Fruit fly (Drosophila melanogaster) whole organism, prepupa: ENCODE results near the gene CG31226.
A peak's percentile ranks its signal among the peaks of the same experiment; 100 is the strongest.

Experiments used
- Blimp-1 ChIP-seq: fragments of 200-800 bp; sonication (Bioruptor generic); optimal IDR thresholded peaks from 3 replicates; lab custom pipeline; 2017; ENCODE audit warnings: missing biosample characterization, missing genetic modification characterization, mild to moderate bottlenecking, moderate library complexity, missing genetic modification reagents
- CG10631 ChIP-seq: fragments of 200-800 bp; sonication (Bioruptor generic); optimal IDR thresholded peaks from 2 replicates; lab custom pipeline; 2016; ENCODE audit warnings: missing biosample characterization, missing genetic modification characterization
- CG11294 ChIP-seq: fragments of 200-800 bp; sonication (Bioruptor generic); IDR thresholded peaks from 2 replicates; pipeline ENCODE4 v1.3.6; 2022; ENCODE audit warnings: missing biosample characterization, missing genetic modification characterization
- CG1621 ChIP-seq: fragments of 200-800 bp; sonication (Bioruptor generic); optimal IDR thresholded peaks from 3 replicates; lab custom pipeline; 2018; ENCODE audit warnings: missing biosample characterization, mild to moderate bottlenecking, missing genetic modification characterization
- CG16779 ChIP-seq: fragments of 200-800 bp; sonication (Bioruptor generic); optimal IDR thresholded peaks from 3 replicates; lab custom pipeline; 2017; ENCODE audit warnings: missing biosample characterization, mild to moderate bottlenecking, missing genetic modification characterization
- CG3032 ChIP-seq: fragments of 200-800 bp; optimal IDR thresholded peaks from 2 replicates; lab custom pipeline; 2019; ENCODE audit warnings: missing biosample characterization, mild to moderate bottlenecking, missing genetic modification characterization, moderate library complexity
- CG31627 ChIP-seq: fragments of 200-800 bp; sonication (Bioruptor generic); optimal IDR thresholded peaks from 3 replicates; lab custom pipeline; 2016; ENCODE audit warnings: missing biosample characterization, missing genetic modification characterization
- CG32006 ChIP-seq: fragments of 200-800 bp; sonication (Bioruptor generic); optimal IDR thresholded peaks from 3 replicates; lab custom pipeline; 2017; ENCODE audit warnings: missing biosample characterization, mild to moderate bottlenecking, missing genetic modification characterization
- CG34406 ChIP-seq: fragments of 200-800 bp; sonication (Bioruptor generic); optimal IDR thresholded peaks from 3 replicates; lab custom pipeline; 2016; ENCODE audit warnings: missing biosample characterization, missing genetic modification characterization
- CG4318 ChIP-seq: fragments of 200-800 bp; sonication (Bioruptor generic); optimal IDR thresholded peaks from 3 replicates; lab custom pipeline; 2017; ENCODE audit warnings: missing biosample characterization, mild to moderate bottlenecking, missing genetic modification characterization
- CG6163 ChIP-seq: fragments of 200-800 bp; sonication (Bioruptor generic); IDR thresholded peaks from 3 replicates; pipeline ENCODE4 v1.3.6; 2022; ENCODE audit warnings: missing biosample characterization, missing genetic modification characterization
- CG6276 ChIP-seq: fragments of 200-800 bp; sonication (Bioruptor generic); optimal IDR thresholded peaks from 2 replicates; lab custom pipeline; 2017; ENCODE audit warnings: missing biosample characterization, mild to moderate bottlenecking, missing genetic modification characterization
- CG6854 ChIP-seq: fragments of 200-800 bp; sonication (Bioruptor generic); optimal IDR thresholded peaks from 2 replicates; lab custom pipeline; 2017; ENCODE audit warnings: missing biosample characterization, mild to moderate bottlenecking, missing genetic modification characterization
- CG8632 ChIP-seq: fragments of 200-800 bp; sonication (Bioruptor generic); optimal IDR thresholded peaks from 3 replicates; lab custom pipeline; 2016; ENCODE audit warnings: missing biosample characterization, missing genetic modification characterization
- Ets21C ChIP-seq: fragments of 200-800 bp; sonication (Bioruptor generic); optimal IDR thresholded peaks from 3 replicates; lab custom pipeline; 2016; ENCODE audit warnings: missing biosample characterization, missing genetic modification characterization
- Gug ChIP-seq: fragments of 200-800 bp; sonication (Bioruptor generic); IDR thresholded peaks from 2 replicates; pipeline ENCODE4 v1.3.6; 2022; ENCODE audit warnings: missing biosample characterization, missing genetic modification characterization
- Hr39 ChIP-seq: fragments of 200-800 bp; sonication (Bioruptor generic); optimal IDR thresholded peaks from 2 replicates; lab custom pipeline; 2016; ENCODE audit warnings: missing biosample characterization, missing genetic modification characterization
- Smox ChIP-seq: fragments of 200-800 bp; sonication (Bioruptor generic); optimal IDR thresholded peaks from 3 replicates; lab custom pipeline; 2016; ENCODE audit warnings: missing biosample characterization, missing genetic modification characterization
- Sox102F ChIP-seq: fragments of 200-800 bp; sonication (Bioruptor generic); optimal IDR thresholded peaks from 2 replicates; lab custom pipeline; 2016; ENCODE audit warnings: missing biosample characterization, mild to moderate bottlenecking, missing genetic modification characterization
- Sox14 ChIP-seq: fragments of 200-800 bp; sonication (Bioruptor generic); optimal IDR thresholded peaks from 3 replicates; lab custom pipeline; 2016; ENCODE audit warnings: missing biosample characterization, missing genetic modification characterization
- Sox15 ChIP-seq: fragments of 200-800 bp; sonication (Bioruptor generic); optimal IDR thresholded peaks from 3 replicates; lab custom pipeline; 2016; ENCODE audit warnings: missing biosample characterization, missing genetic modification characterization
- cyc ChIP-seq: fragments of 200-800 bp; sonication (Bioruptor generic); optimal IDR thresholded peaks from 3 replicates; lab custom pipeline; 2016; ENCODE audit warnings: missing biosample characterization, missing genetic modification characterization
- dsx ChIP-seq: fragments of 200-800 bp; optimal IDR thresholded peaks from 3 replicates; lab custom pipeline; 2019; ENCODE audit warnings: missing biosample characterization, mild to moderate bottlenecking, missing genetic modification characterization, moderate library complexity; ENCODE audit not compliant: poor library complexity, severe bottlenecking
- eg ChIP-seq: fragments of 200-800 bp; sonication (Bioruptor generic); IDR thresholded peaks from 3 replicates; pipeline ENCODE4 v1.3.6; 2022; ENCODE audit warnings: missing biosample characterization, missing genetic modification characterization
- fd59A ChIP-seq: fragments of 200-800 bp; sonication (Bioruptor generic); optimal IDR thresholded peaks from 2 replicates; lab custom pipeline; 2017; ENCODE audit warnings: missing biosample characterization, mild to moderate bottlenecking, missing genetic modification characterization, missing genetic modification reagents
- fkh ChIP-seq: fragments of 200-800 bp; sonication (Bioruptor generic); optimal IDR thresholded peaks from 3 replicates; lab custom pipeline; 2017; ENCODE audit warnings: missing biosample characterization, mild to moderate bottlenecking, missing genetic modification characterization, moderate library complexity
- net ChIP-seq: fragments of 200-800 bp; sonication (Bioruptor generic); optimal IDR thresholded peaks from 3 replicates; lab custom pipeline; 2016; ENCODE audit warnings: missing biosample characterization, missing genetic modification characterization
- pdm3 ChIP-seq: fragments of 200-800 bp; sonication (Bioruptor generic); optimal IDR thresholded peaks from 3 replicates; lab custom pipeline; 2016; ENCODE audit warnings: missing biosample characterization, missing genetic modification characterization
- salr ChIP-seq, 2 experiments: fragments of 200-800 bp; sonication (Bioruptor generic); optimal IDR thresholded peaks; 3 replicates each; lab custom pipeline; 2016 to 2018; ENCODE audit warnings: missing biosample characterization in 2 of 2, missing genetic modification characterization in 2 of 2, mild to moderate bottlenecking in 1 of 2
- spab ChIP-seq: fragments of 200-800 bp; sonication (Bioruptor generic); optimal IDR thresholded peaks from 2 replicates; lab custom pipeline; 2017; ENCODE audit warnings: missing biosample characterization, mild to moderate bottlenecking, missing genetic modification characterization, missing genetic modification reagents
- ss ChIP-seq, 2 experiments: fragments of 200-800 bp; sonication (Bioruptor generic); optimal IDR thresholded peaks; 2 replicates in 1 of 2; 3 replicates in 1 of 2; lab custom pipeline; 2017 to 2018; ENCODE audit warnings: mild to moderate bottlenecking in 2 of 2, missing biosample characterization in 2 of 2, missing genetic modification characterization in 2 of 2, moderate library complexity in 1 of 2
- svp ChIP-seq: fragments of 200-800 bp; sonication (Bioruptor generic); peaks from one replicate; lab custom pipeline; 2016; ENCODE audit warnings: missing biosample characterization, missing genetic modification characterization
- topi ChIP-seq: fragments of 200-800 bp; sonication (Bioruptor generic); optimal IDR thresholded peaks from 3 replicates; lab custom pipeline; 2016; ENCODE audit warnings: missing biosample characterization, missing genetic modification characterization
- vri ChIP-seq: fragments of 200-800 bp; sonication (Bioruptor generic); optimal IDR thresholded peaks from 3 replicates; lab custom pipeline; 2016; ENCODE audit warnings: missing biosample characterization, mild to moderate bottlenecking, missing genetic modification characterization

Gene CG31226

DNA sequence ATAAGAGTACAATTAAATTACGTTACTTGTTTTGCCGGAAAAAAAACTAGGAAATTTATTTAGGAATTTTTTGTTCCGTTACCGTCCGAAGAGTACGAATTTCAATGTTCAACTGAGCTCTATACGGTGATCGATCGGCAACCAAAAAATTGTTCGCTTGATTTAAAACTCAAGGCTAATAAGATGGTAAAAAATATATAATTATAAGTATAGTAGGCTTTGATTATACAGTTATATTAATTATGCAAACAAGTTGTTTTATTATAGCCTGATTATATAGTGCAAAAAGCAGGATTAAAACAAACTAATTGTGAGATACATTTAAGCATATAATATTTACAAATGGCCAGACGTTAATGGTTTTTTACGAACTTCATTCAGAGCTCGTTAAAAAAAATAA is at the start of gene CG31226:
CG31226 (minus strand) TSS at position 101 of the 400 bp plus-strand sequence.
- TF ChIP-seq salr (GFP tag; optimal IDR thresholded peaks at IDR 0.05; lab: Kevin White, UChicago) = no peak
- TF ChIP-seq pdm3 (GFP tag; lab: Kevin White, UChicago) = no peak
- no peak for TF ChIP-seq ss (GFP tag; optimal IDR thresholded peaks at IDR 0.05; lab: Kevin White, UChicago)
- no peak for TF ChIP-seq net (GFP tag; lab: Kevin White, UChicago)
- no peak for TF ChIP-seq Blimp-1 (GFP tag; lab: Kevin White, UChicago)
- no peak for TF ChIP-seq vri

DNA sequence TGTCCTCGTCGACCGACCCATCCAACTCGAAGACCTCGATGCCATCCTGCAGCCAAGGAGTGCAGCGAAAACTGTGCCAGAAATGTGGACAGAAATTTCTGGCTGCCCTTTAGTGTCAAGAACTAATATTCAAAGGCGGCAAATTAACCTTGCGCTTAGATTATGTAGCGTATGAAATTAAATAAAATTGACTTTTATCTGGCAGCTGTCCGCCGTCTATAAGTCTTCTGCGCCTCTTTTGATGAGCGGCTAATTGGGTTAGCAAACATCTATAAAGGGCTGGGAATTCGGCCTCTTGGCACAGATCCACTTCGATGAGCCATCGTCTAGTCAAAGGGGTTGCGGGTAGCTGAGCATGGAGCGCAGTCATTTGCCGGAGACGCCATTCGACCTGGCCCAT is 47.5 kb upstream of the CG31226 start, which contains the start of gene Rh2:
Rh2 (plus strand) TSS at position 301 of the 400 bp plus-strand sequence.
- no peak for TF ChIP-seq fkh (GFP tag; lab: Kevin White, UChicago)
- no peak for TF ChIP-seq CG1621
- no peak for TF ChIP-seq eg
- no peak for TF ChIP-seq Ets21C (GFP tag; lab: Kevin White, UChicago)
- no peak for TF ChIP-seq CG3032 (tag; lab: Kevin White, UChicago)

DNA sequence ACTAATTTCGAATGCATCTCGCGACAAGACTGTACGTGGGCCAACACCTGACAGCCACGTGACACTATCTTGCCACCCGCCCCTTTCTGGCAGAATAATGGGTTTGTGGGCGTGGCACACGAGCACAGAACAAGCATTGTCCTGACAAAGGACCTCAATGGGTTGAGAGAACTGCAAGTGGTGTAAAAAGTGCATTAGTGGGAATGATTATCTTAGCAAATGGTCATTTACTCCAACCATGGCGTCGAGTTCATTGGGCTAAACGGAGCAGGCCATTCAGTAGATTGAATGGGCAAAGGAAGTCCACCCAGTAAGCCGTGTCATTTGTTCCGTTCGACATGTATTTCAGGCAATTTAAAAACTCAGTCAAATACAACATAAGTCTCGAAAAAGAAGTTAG is 46.2 kb upstream of the CG31226 start, which contains the start of gene CG14297:
CG14297 (plus strand) TSS at position 301 of the 400 bp plus-strand sequence.
- no peak for TF ChIP-seq Ets21C (GFP tag; lab: Kevin White, UChicago)
- TF ChIP-seq Blimp-1 (GFP tag; lab: Kevin White, UChicago) = no peak
- no peak for TF ChIP-seq topi (GFP tag; lab: Kevin White, UChicago)
- no peak for TF ChIP-seq CG10631
- TF ChIP-seq CG1621 = no peak
- TF ChIP-seq svp = no peak
- TF ChIP-seq dsx (GFP tag; lab: Kevin White, UChicago) = no peak
- no peak for TF ChIP-seq CG32006 (GFP tag; lab: Kevin White, UChicago)
- TF ChIP-seq eg = no peak
- TF ChIP-seq cyc (GFP tag; lab: Kevin White, UChicago) = no peak
- TF ChIP-seq CG34406 (GFP tag; lab: Kevin White, UChicago) = no peak
- no peak for TF ChIP-seq CG6854 (GFP tag; lab: Kevin White, UChicago)
- TF ChIP-seq, all 60 proteins: peak for 0

DNA sequence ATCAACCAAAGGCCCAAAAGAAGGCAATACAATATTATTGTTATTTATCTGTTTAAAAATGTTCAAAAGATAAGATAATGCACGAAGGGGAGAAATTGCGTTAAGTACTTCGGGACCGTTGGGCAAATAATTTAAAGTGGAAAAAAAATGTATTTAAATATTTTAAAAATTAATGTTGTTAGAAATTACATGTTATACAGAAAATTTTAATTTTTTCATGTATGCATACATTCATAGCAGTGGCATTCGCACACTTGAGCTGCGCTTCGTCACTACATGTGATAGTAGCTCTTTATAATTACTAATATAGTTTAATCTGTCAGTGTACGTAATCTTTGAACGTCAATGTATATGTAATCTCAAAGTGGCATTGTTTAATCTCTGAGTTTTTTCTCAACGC is 43.6 kb upstream of the CG31226 start:
- TF ChIP-seq Smox (GFP tag; lab: Kevin White, UChicago) (no peak), svp (peak; percentile 26), CG10631 (no peak), CG11294 (GFP tag; lab: Robert Waterston, UW) (no peak), fd59A (no peak), eg (no peak), CG3032 (tag; lab: Kevin White, UChicago) (no peak)

DNA sequence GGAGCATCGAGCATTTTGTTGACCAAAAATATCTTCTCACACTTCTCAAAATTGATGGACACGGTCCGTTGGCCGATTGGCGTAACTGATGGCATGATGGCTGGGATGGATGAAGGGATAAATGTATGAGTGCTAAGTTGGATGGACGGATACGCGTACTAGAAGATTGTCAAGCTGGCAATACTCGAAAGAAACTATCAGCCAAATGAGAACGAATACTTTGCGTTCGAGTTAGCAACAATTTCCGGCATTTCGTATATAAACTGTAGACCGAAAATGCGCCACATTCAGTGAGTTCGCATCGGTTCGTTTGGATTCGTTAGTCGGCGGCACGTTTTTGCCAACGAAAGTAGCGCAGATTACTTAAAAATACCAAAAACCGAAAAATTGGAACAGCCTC is 23.6 kb upstream of the CG31226 start, which contains the start of gene CG14298:
CG14298 (plus strand) TSS at position 301 of the 400 bp plus-strand sequence.
- TF ChIP-seq spab (GFP tag; lab: Kevin White, UChicago) (no peak), Hr39 (GFP tag; lab: Kevin White, UChicago) (no peak), CG31627 (GFP tag; lab: Kevin White, UChicago) (no peak), Sox102F (no peak), CG1621 (no peak), Sox15 (GFP tag; lab: Kevin White, UChicago) (no peak), CG6163 (GFP tag; lab: Robert Waterston, UW) (no peak), CG16779 (tag; lab: Kevin White, UChicago) (no peak), salr (GFP tag; optimal IDR thresholded peaks at IDR 0.05; lab: Kevin White, UChicago) (no peak), CG4318 (GFP tag; lab: Kevin White, UChicago) (no peak), Sox14 (no peak), Gug (GFP tag; lab: Robert Waterston, UW) (no peak), CG10631 (no peak), CG32006 (GFP tag; lab: Kevin White, UChicago) (no peak), CG8632 (no peak), CG6276 (GFP tag; lab: Kevin White, UChicago) (no peak), vri (no peak)
